Worm (Caenorhabditis elegans) whole organism, early embryonic: Measurements from ENCODE around the gene Y50D7A.3.

Experiments used
- ama-1 ChIP-seq: fragments of 150-350 bp; optimal IDR thresholded peaks from 2 replicates; lab custom pipeline; 2014
- ceh-13 ChIP-seq: fragments of 200-800 bp; sonication (Bioruptor generic); optimal IDR thresholded peaks from 2 replicates; lab custom pipeline; 2018; ENCODE audit warnings: mild to moderate bottlenecking, missing genetic modification characterization, missing compliant biosample characterization

DNA sequence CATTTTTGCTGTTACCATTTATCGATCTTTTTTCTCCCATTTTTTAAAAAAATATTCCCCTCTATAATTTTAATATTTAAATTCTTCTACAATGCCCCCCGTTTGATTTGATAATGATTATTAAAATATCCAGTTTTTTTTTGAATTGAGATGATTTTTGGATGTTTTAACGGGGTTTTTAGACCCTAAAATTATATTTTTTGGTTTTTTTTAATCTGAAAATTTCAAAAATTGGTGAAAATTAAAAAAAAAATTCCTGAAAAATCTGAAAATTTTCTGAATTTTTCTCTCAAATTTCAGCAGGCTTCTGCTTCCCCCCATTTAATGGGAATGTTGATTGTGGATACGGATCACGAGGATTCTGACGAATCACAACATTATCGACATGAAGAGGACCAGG is at the start of gene Y50D7A.3:
- TF ChIP-seq ama-1 (lab: Kevin White, UChicago) (no peak), ceh-13 (GFP tag; lab: Kevin White, UChicago) (no peak)
